Fruit fly (Drosophila melanogaster): ENCODE measurements around the gene Lar.
A peak's percentile ranks its signal among the peaks of the same experiment; 100 is the strongest.

The Lar gene

dm6 chr2L:19682533-19682932, 96.1 kb downstream of the Lar start:
- TF ChIP-seq pad (GFP tag; optimal IDR thresholded peaks at IDR 0.05) (no peak), ovo (GFP tag; optimal IDR thresholded peaks at IDR 0.05) (no peak), tj (GFP tag; optimal IDR thresholded peaks at IDR 0.05) (no peak), bab1 (GFP tag; optimal IDR thresholded peaks at IDR 0.05) (no peak)

- TF ChIP-seq Mnt (GFP tag; optimal IDR thresholded peaks at IDR 0.05): no peak
- TF ChIP-seq CG14711 (tag; optimal IDR thresholded peaks at IDR 0.05): no peak
- TF ChIP-seq toe (GFP tag; optimal IDR thresholded peaks at IDR 0.05): no peak
- no peak for TF ChIP-seq cic (GFP tag; optimal IDR thresholded peaks at IDR 0.05)
Observed at dm6 chr2L:19700868-19701267, 114.4 kb downstream of the Lar start, which contains the start of gene scw. Gene scw (minus strand): TSS chr2L:19700968.

dm6 chr2L:19722517-19722916, 136.1 kb downstream of the Lar start:
- TF ChIP-seq ovo (GFP tag; optimal IDR thresholded peaks at IDR 0.05) (no peak), pad (GFP tag; optimal IDR thresholded peaks at IDR 0.05) (no peak), CG12768 (GFP tag; optimal IDR thresholded peaks at IDR 0.05) (no peak), Hr96 (GFP tag; optimal IDR thresholded peaks at IDR 0.05) (no peak), Mnt (GFP tag; optimal IDR thresholded peaks at IDR 0.05) (no peak), cnc (optimal IDR thresholded peaks at IDR 0.05) (no peak), toe (GFP tag; optimal IDR thresholded peaks at IDR 0.05) (no peak), CG11617 (GFP tag; optimal IDR thresholded peaks at IDR 0.05) (no peak), Crg-1 (GFP tag; optimal IDR thresholded peaks at IDR 0.05) (no peak), CG14711 (tag; optimal IDR thresholded peaks at IDR 0.05) (no peak), CG7045 (GFP tag; optimal IDR thresholded peaks at IDR 0.05) (no peak), cic (GFP tag; optimal IDR thresholded peaks at IDR 0.05) (no peak), CG5204 (GFP tag; optimal IDR thresholded peaks at IDR 0.05) (no peak), tj (GFP tag; optimal IDR thresholded peaks at IDR 0.05) (no peak), bab1 (GFP tag; optimal IDR thresholded peaks at IDR 0.05) (no peak), CG1620 (GFP tag; optimal IDR thresholded peaks at IDR 0.05) (no peak), kay (GFP tag; ENCODE audit: borderline replicate concordance) (no peak), CG7101 (tag; optimal IDR thresholded peaks at IDR 0.05) (no peak), Clk (GFP tag; optimal IDR thresholded peaks at IDR 0.05) (no peak)

- TF ChIP-seq ovo (GFP tag; optimal IDR thresholded peaks at IDR 0.05) (peak; percentile 81), CG7101 (tag; optimal IDR thresholded peaks at IDR 0.05) (no peak), bab1 (GFP tag; optimal IDR thresholded peaks at IDR 0.05) (peak; percentile 5)
Observed at dm6 chr2L:19735635-19736109, 149.2 kb downstream of the Lar start, which contains the start of the genes CG10462 and Nf-YB. Gene CG10462 (minus strand): TSS chr2L:19735980. Gene Nf-YB (plus strand): TSS chr2L:19736044.

- TF ChIP-seq Clk (GFP tag; optimal IDR thresholded peaks at IDR 0.05): no peak
- TF ChIP-seq kay (GFP tag; ENCODE audit: borderline replicate concordance): no peak
- TF ChIP-seq tj (GFP tag; optimal IDR thresholded peaks at IDR 0.05): no peak
- TF ChIP-seq bab1 (GFP tag; optimal IDR thresholded peaks at IDR 0.05): no peak
- no peak for TF ChIP-seq CG1620 (GFP tag; optimal IDR thresholded peaks at IDR 0.05)
- no peak for TF ChIP-seq Crg-1 (GFP tag; optimal IDR thresholded peaks at IDR 0.05)
- no peak for TF ChIP-seq toe (GFP tag; optimal IDR thresholded peaks at IDR 0.05)
- TF ChIP-seq CG7101 (tag; optimal IDR thresholded peaks at IDR 0.05): no peak
- no peak for TF ChIP-seq cic (GFP tag; optimal IDR thresholded peaks at IDR 0.05)
- no peak for TF ChIP-seq CG7045 (GFP tag; optimal IDR thresholded peaks at IDR 0.05)
- no peak for TF ChIP-seq Hr96 (GFP tag; optimal IDR thresholded peaks at IDR 0.05)
- no peak for TF ChIP-seq CG11617 (GFP tag; optimal IDR thresholded peaks at IDR 0.05)
- no peak for TF ChIP-seq CG5204 (GFP tag; optimal IDR thresholded peaks at IDR 0.05)
- TF ChIP-seq ovo (GFP tag; optimal IDR thresholded peaks at IDR 0.05): no peak
- no peak for TF ChIP-seq pad (GFP tag; optimal IDR thresholded peaks at IDR 0.05)
Observed at dm6 chr2L:19750571-19750970, 164.1 kb downstream of the Lar start.

- TF ChIP-seq CG33017 (tag; optimal IDR thresholded peaks at IDR 0.05) (no peak), CG1620 (GFP tag; optimal IDR thresholded peaks at IDR 0.05) (no peak), cic (GFP tag; optimal IDR thresholded peaks at IDR 0.05) (no peak), kay (GFP tag; ENCODE audit: borderline replicate concordance) (no peak), Hr96 (GFP tag; optimal IDR thresholded peaks at IDR 0.05) (no peak), cnc (optimal IDR thresholded peaks at IDR 0.05) (no peak), CG5204 (GFP tag; optimal IDR thresholded peaks at IDR 0.05) (no peak), CG7045 (GFP tag; optimal IDR thresholded peaks at IDR 0.05) (no peak), toe (GFP tag; optimal IDR thresholded peaks at IDR 0.05) (no peak), ovo (GFP tag; optimal IDR thresholded peaks at IDR 0.05) (no peak), CG12768 (GFP tag; optimal IDR thresholded peaks at IDR 0.05) (no peak), Crg-1 (GFP tag; optimal IDR thresholded peaks at IDR 0.05) (no peak), Clk (GFP tag; optimal IDR thresholded peaks at IDR 0.05) (no peak), CG7101 (tag; optimal IDR thresholded peaks at IDR 0.05) (no peak), CG11617 (GFP tag; optimal IDR thresholded peaks at IDR 0.05) (no peak)
Observed at dm6 chr2L:19755015-19755414, 168.6 kb downstream of the Lar start.

dm6 chr2L:19756040-19756439, 169.6 kb downstream of the Lar start:
- TF ChIP-seq CG1620 (GFP tag; optimal IDR thresholded peaks at IDR 0.05): no peak
- TF ChIP-seq ovo (GFP tag; optimal IDR thresholded peaks at IDR 0.05): no peak
- no peak for TF ChIP-seq pad (GFP tag; optimal IDR thresholded peaks at IDR 0.05)
- no peak for TF ChIP-seq tj (GFP tag; optimal IDR thresholded peaks at IDR 0.05)
- no peak for TF ChIP-seq toe (GFP tag; optimal IDR thresholded peaks at IDR 0.05)
- TF ChIP-seq Clk (GFP tag; optimal IDR thresholded peaks at IDR 0.05): no peak
- TF ChIP-seq CG7045 (GFP tag; optimal IDR thresholded peaks at IDR 0.05): no peak
- no peak for TF ChIP-seq bab1 (GFP tag; optimal IDR thresholded peaks at IDR 0.05)
- TF ChIP-seq cnc (optimal IDR thresholded peaks at IDR 0.05): no peak
- TF ChIP-seq Mnt (GFP tag; optimal IDR thresholded peaks at IDR 0.05): no peak

Measured in whole organism, adult.